Fruit fly (Drosophila melanogaster) whole organism, embryonic: ENCODE measurements around the gene Tsp68C.

Source experiments
- CG13894 ChIP-seq: fragments of 200-800 bp; sonication (Bioruptor generic); optimal IDR thresholded peaks from 3 replicates; lab custom pipeline; 2018; ENCODE audit warnings: missing biosample characterization, mild to moderate bottlenecking, missing genetic modification characterization, moderate library complexity
- CG7963 ChIP-seq: fragments of 200-800 bp; sonication (Bioruptor generic); IDR thresholded peaks from 3 replicates; pipeline ENCODE4 v1.3.6; 2022; ENCODE audit warnings: missing biosample characterization, missing genetic modification characterization; ENCODE audit not compliant: partially characterized antibody
- Camta ChIP-seq: fragments of 200-800 bp; sonication (Bioruptor generic); optimal IDR thresholded peaks from 2 replicates; lab custom pipeline; 2016; ENCODE audit warnings: missing biosample characterization, missing genetic modification characterization
- Hr78 ChIP-seq, 2 experiments: fragments of 200-800 bp in 1 of 2; fragments of >200 bp in 1 of 2; sonication (Bioruptor generic) in 1 of 2; optimal IDR thresholded peaks; 2 replicates each; lab custom pipeline; 2017 to 2019; ENCODE audit warnings: missing biosample characterization in 2 of 2, missing genetic modification characterization in 2 of 2, mild to moderate bottlenecking in 1 of 2, moderate library complexity in 1 of 2
- MESR4 ChIP-seq: fragments of 200-800 bp; sonication (Bioruptor generic); optimal IDR thresholded peaks from 2 replicates; lab custom pipeline; 2018; ENCODE audit warnings: missing biosample characterization, mild to moderate bottlenecking, missing genetic modification characterization, moderate library complexity
- aop ChIP-seq: fragments of 200-800 bp; sonication (Bioruptor generic); IDR thresholded peaks from 2 replicates; pipeline ENCODE4 v1.3.6; 2022; ENCODE audit warnings: missing biosample characterization, missing genetic modification characterization
- slbo ChIP-seq: fragments of 200-800 bp; sonication (Bioruptor generic); IDR thresholded peaks from 2 replicates; pipeline ENCODE4 v1.3.6; 2022; ENCODE audit warnings: missing biosample characterization, missing genetic modification characterization

DNA sequence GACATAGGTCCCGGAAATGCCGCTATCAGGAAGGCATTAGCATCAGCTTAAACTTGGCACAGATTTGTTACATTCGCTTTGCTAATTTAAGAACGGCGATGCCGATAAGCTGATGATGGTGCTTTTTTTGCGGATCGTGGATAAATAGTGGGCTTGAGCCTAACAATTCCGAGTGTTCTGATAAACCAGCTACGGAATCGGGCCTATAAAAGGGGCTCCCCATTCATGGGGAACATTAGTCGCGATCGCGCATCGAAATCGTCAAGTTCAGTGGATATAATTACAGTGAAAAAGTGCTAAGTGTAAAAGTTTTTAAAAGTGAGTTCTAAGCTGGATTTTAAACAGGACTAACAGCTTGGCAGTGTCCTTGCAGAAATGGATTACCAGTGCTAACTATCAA, 2.3 kb downstream of the Tsp68C start, which contains the start of gene Hml:
- TF ChIP-seq Camta (no peak), aop (GFP tag; lab: Robert Waterston, UW) (no peak), CG7963 (GFP tag; lab: Robert Waterston, UW) (no peak), Hr78 (GFP tag; optimal IDR thresholded peaks at IDR 0.05; lab: Kevin White, UChicago) (no peak), MESR4 (GFP tag; lab: Kevin White, UChicago) (no peak), CG13894 (no peak), slbo (no peak)
